4 worm cellular contexts compared by ENCODE assay signal in the genomic region with DNA sequence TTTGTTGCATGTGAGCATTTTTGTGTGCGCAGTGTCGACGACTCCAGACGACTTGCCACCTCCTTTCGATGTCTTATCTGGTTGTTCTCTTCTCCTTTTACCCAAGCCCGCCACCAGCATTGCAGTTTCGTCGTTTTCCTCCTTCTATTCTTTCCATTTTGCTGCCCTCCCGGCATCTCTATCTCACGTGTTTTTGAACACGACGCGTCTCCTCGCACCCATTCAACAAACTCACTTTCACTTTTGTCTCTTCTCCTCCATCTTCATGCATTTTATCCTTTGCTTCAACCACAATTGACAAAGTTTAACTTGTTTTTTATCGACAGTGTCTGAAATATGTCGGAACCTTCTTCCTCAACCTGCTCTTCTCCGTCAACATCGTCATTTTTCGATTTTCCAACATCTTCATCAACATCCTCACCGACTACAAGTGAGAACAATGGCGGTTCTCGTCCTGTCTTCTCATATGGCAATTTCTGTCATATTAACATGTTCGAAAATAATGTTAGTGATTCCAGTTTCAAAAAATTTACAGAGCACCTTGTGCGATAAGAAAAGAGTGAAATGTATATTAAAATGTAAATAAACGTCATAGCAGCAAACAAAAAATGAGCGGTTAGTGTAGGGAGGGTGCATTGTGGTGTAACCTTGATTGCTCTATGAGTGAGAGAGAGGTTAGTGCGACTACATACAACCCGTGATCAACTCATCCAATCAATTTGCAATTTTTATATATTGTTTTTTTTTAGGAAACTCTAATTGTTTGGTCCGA.
A peak's percentile ranks its signal among the peaks of the same experiment; 100 is the strongest.
TF ChIP-seq lines count a peak whose summit lies in the region.

Gene fip-4 (minus strand): TSS at position 636 of the 772 bp plus-strand sequence.

TF ChIP-seq in whole organism, L1 larva, 84 proteins besides CTCF, POLR2A, EP300 and RAD21 (continued from another document and continues in another):
- TF ChIP-seq C16A3.4 (tag; optimal IDR thresholded peaks at IDR 0.05; lab: Kevin White, UChicago) (peak; percentile 31), nhr-20 (tag; optimal IDR thresholded peaks at IDR 0.05; lab: Kevin White, UChicago) (peak; percentile 61), nhr-77 (tag; optimal IDR thresholded peaks at IDR 0.05; lab: Kevin White, UChicago) (no peak), efl-1 (optimal IDR thresholded peaks at IDR 0.05; lab: Kevin White, UChicago) (no peak), efl-1 (GFP tag; optimal IDR thresholded peaks at IDR 0.05 in 1 of 2; lab: Kevin White, UChicago) (peak in 1 of 2 experiments; percentile 80), tlp-1 (tag; optimal IDR thresholded peaks at IDR 0.05; lab: Kevin White, UChicago) (no peak), alr-1 (tag; optimal IDR thresholded peaks at IDR 0.05; lab: Kevin White, UChicago; ENCODE audit: borderline replicate concordance) (no peak), nhr-84 (tag; optimal IDR thresholded peaks at IDR 0.05; lab: Kevin White, UChicago) (no peak), ces-1 (GFP tag; optimal IDR thresholded peaks at IDR 0.05; lab: Kevin White, UChicago) (no peak), sup-37 (GFP tag; optimal IDR thresholded peaks at IDR 0.05; lab: Kevin White, UChicago) (no peak), aha-1 (tag; optimal IDR thresholded peaks at IDR 0.05; lab: Kevin White, UChicago) (no peak), egl-13 (tag; optimal IDR thresholded peaks at IDR 0.05; lab: Kevin White, UChicago) (no peak), unc-98 (GFP tag; IDR thresholded peaks at IDR 0.05; lab: Robert Waterston, UW) (no peak), ets-5 (GFP tag; IDR thresholded peaks at IDR 0.05; lab: Robert Waterston, UW) (no peak), sptf-1 (tag; optimal IDR thresholded peaks at IDR 0.05; lab: Kevin White, UChicago) (no peak), lin-39 (tag; optimal IDR thresholded peaks at IDR 0.05; lab: Kevin White, UChicago) (no peak), lsy-2 (tag; optimal IDR thresholded peaks at IDR 0.05; lab: Kevin White, UChicago) (peak; percentile 6 to 30), tbx-2 (tag; optimal IDR thresholded peaks at IDR 0.05; lab: Kevin White, UChicago) (no peak), ztf-4 (tag; optimal IDR thresholded peaks at IDR 0.05; lab: Kevin White, UChicago) (peak; percentile 22), mdl-1 (tag; optimal IDR thresholded peaks at IDR 0.05; lab: Kevin White, UChicago) (peak in 1 of 2 experiments; percentile 77), mep-1 (tag; optimal IDR thresholded peaks at IDR 0.05; lab: Kevin White, UChicago) (peak; percentile 24), ceh-88 (GFP tag; IDR thresholded peaks at IDR 0.05; lab: Robert Waterston, UW) (no peak), ceh-82 (tag; optimal IDR thresholded peaks at IDR 0.05; lab: Kevin White, UChicago) (peak in 1 of 3 experiments; percentile 29), egl-27 (tag; optimal IDR thresholded peaks at IDR 0.05; lab: Kevin White, UChicago) (no peak), fkh-8 (tag; optimal IDR thresholded peaks at IDR 0.05; lab: Kevin White, UChicago) (no peak), vab-15 (tag; optimal IDR thresholded peaks at IDR 0.05; lab: Kevin White, UChicago) (no peak), nhr-19 (GFP tag; conservative IDR thresholded peaks at IDR 0.05; lab: Robert Waterston, UW) (peak; percentile 63), skn-1 (tag; optimal IDR thresholded peaks at IDR 0.05; lab: Kevin White, UChicago) (no peak), blmp-1 (tag; optimal IDR thresholded peaks at IDR 0.05; lab: Kevin White, UChicago) (peak; percentile 99), fkh-4 (tag; optimal IDR thresholded peaks at IDR 0.05; lab: Kevin White, UChicago; ENCODE audit: borderline replicate concordance) (no peak), C34B4.2 (tag; optimal IDR thresholded peaks at IDR 0.05; lab: Kevin White, UChicago) (no peak)

TF ChIP-seq in whole organism, L2 larva, 48 proteins besides CTCF, POLR2A, EP300 and RAD21 (continued from another document):
- peak in 1 of 2 experiments; percentile 34 for TF ChIP-seq mdl-1 (tag; optimal IDR thresholded peaks at IDR 0.05; lab: Kevin White, UChicago)
- TF ChIP-seq sma-3 (GFP tag; optimal IDR thresholded peaks at IDR 0.05; lab: Kevin White, UChicago), result peak; percentile 29
- no peak for TF ChIP-seq ztf-4 (tag; optimal IDR thresholded peaks at IDR 0.05; lab: Kevin White, UChicago)
- peak; percentile 46 for TF ChIP-seq nhr-129 (tag; optimal IDR thresholded peaks at IDR 0.05; lab: Kevin White, UChicago)

TF ChIP-seq in whole organism, L3 larva, 47 proteins besides CTCF, POLR2A, EP300 and RAD21 (continued from another document):
- no peak for TF ChIP-seq nhr-67 (tag; optimal IDR thresholded peaks at IDR 0.05; lab: Kevin White, UChicago)
- TF ChIP-seq ama-1 (optimal IDR thresholded peaks at IDR 0.05; lab: Kevin White, UChicago), result no peak
- peak; percentile 27 for TF ChIP-seq jun-1 (tag; optimal IDR thresholded peaks at IDR 0.05; lab: Kevin White, UChicago)
- peak; percentile 76 for TF ChIP-seq pqm-1 (tag; optimal IDR thresholded peaks at IDR 0.05; lab: Kevin White, UChicago)
- no peak for TF ChIP-seq eor-1 (tag; optimal IDR thresholded peaks at IDR 0.05; lab: Kevin White, UChicago)
- TF ChIP-seq nhr-12 (tag; optimal IDR thresholded peaks at IDR 0.05; lab: Kevin White, UChicago), result no peak
- no peak for TF ChIP-seq mdl-1 (tag; optimal IDR thresholded peaks at IDR 0.05; lab: Kevin White, UChicago)
- no peak for TF ChIP-seq ZK546.5 (tag; optimal IDR thresholded peaks at IDR 0.05; lab: Kevin White, UChicago)
- no peak for TF ChIP-seq ztf-11 (tag; optimal IDR thresholded peaks at IDR 0.05; lab: Kevin White, UChicago)
- no peak for TF ChIP-seq aly-2 (tag; optimal IDR thresholded peaks at IDR 0.05; lab: Kevin White, UChicago)
- no peak for TF ChIP-seq nhr-77 (tag; optimal IDR thresholded peaks at IDR 0.05; lab: Kevin White, UChicago)
- TF ChIP-seq ztf-4 (tag; optimal IDR thresholded peaks at IDR 0.05; lab: Kevin White, UChicago), result no peak
- no peak for TF ChIP-seq ceh-28 (tag; optimal IDR thresholded peaks at IDR 0.05; lab: Kevin White, UChicago)
- TF ChIP-seq elt-3 (tag; optimal IDR thresholded peaks at IDR 0.05; lab: Kevin White, UChicago), result no peak
- no peak for TF ChIP-seq fos-1 (tag; optimal IDR thresholded peaks at IDR 0.05; lab: Kevin White, UChicago)
- TF ChIP-seq fkh-10 (GFP tag; optimal IDR thresholded peaks at IDR 0.05; lab: Kevin White, UChicago), result no peak
- peak; percentile 99 for TF ChIP-seq pha-4 (tag; optimal IDR thresholded peaks at IDR 0.05; lab: Kevin White, UChicago)
- no peak for TF ChIP-seq lin-39 (tag; optimal IDR thresholded peaks at IDR 0.05; lab: Kevin White, UChicago)
- no peak for TF ChIP-seq tbx-2 (tag; optimal IDR thresholded peaks at IDR 0.05; lab: Kevin White, UChicago)
- no peak for TF ChIP-seq sea-2 (GFP tag; optimal IDR thresholded peaks at IDR 0.05; lab: Kevin White, UChicago)
- peak; percentile 38 for TF ChIP-seq mml-1 (tag; optimal IDR thresholded peaks at IDR 0.05; lab: Kevin White, UChicago)
- TF ChIP-seq egl-27 (tag; optimal IDR thresholded peaks at IDR 0.05; lab: Kevin White, UChicago), result no peak
- peak; percentile 12 for TF ChIP-seq nfya-1 (tag; optimal IDR thresholded peaks at IDR 0.05; lab: Kevin White, UChicago; ENCODE audit: insufficient read depth)
- TF ChIP-seq ceh-82 (tag; optimal IDR thresholded peaks at IDR 0.05; lab: Kevin White, UChicago), result no peak
- no peak for TF ChIP-seq elt-1 (tag; optimal IDR thresholded peaks at IDR 0.05; lab: Kevin White, UChicago)
- no peak for TF ChIP-seq unc-62 (GFP tag; optimal IDR thresholded peaks at IDR 0.05; lab: Kevin White, UChicago)
- no peak for TF ChIP-seq nhr-237 (tag; optimal IDR thresholded peaks at IDR 0.05; lab: Kevin White, UChicago)
- no peak for TF ChIP-seq R02D3.7 (tag; optimal IDR thresholded peaks at IDR 0.05; lab: Kevin White, UChicago)
- TF ChIP-seq ceh-16 (tag; optimal IDR thresholded peaks at IDR 0.05; lab: Kevin White, UChicago), result no peak
- no peak for TF ChIP-seq hmg-11 (tag; optimal IDR thresholded peaks at IDR 0.05; lab: Kevin White, UChicago)
- TF ChIP-seq unc-39 (tag; optimal IDR thresholded peaks at IDR 0.05; lab: Kevin White, UChicago), result no peak
- TF ChIP-seq skn-1 (tag; optimal IDR thresholded peaks at IDR 0.05; lab: Kevin White, UChicago), result no peak
- TF ChIP-seq daf-12 (tag; optimal IDR thresholded peaks at IDR 0.05; lab: Kevin White, UChicago), result no peak

TF ChIP-seq in whole organism, L4 larva, 104 proteins besides CTCF, POLR2A, EP300 and RAD21 (continued from another document):
- TF ChIP-seq unc-130 (GFP tag; optimal IDR thresholded peaks at IDR 0.05; lab: Kevin White, UChicago) (no peak), lin-38 (GFP tag; IDR thresholded peaks at IDR 0.05; lab: Robert Waterston, UW) (no peak), hlh-30 (tag; optimal IDR thresholded peaks at IDR 0.05; lab: Kevin White, UChicago; ENCODE audit: insufficient read depth) (peak; percentile 87), daf-19 (GFP tag; conservative IDR thresholded peaks at IDR 0.05; lab: Robert Waterston, UW) (no peak), spr-3 (GFP tag; optimal IDR thresholded peaks at IDR 0.05; lab: Kevin White, UChicago) (no peak), ces-1 (GFP tag; optimal IDR thresholded peaks at IDR 0.05; lab: Kevin White, UChicago) (no peak), hlh-11 (tag; optimal IDR thresholded peaks at IDR 0.05; lab: Kevin White, UChicago) (peak; percentile 45), lir-3 (tag; optimal IDR thresholded peaks at IDR 0.05; lab: Kevin White, UChicago) (no peak), nhr-25 (tag; optimal IDR thresholded peaks at IDR 0.05; lab: Kevin White, UChicago; ENCODE audit: borderline replicate concordance, insufficient read depth) (peak; percentile 69), ceh-20 (GFP tag; IDR thresholded peaks at IDR 0.05; lab: Robert Waterston, UW) (no peak), mxl-3 (GFP tag; optimal IDR thresholded peaks at IDR 0.05; lab: Kevin White, UChicago) (peak; percentile 57), egl-27 (tag; optimal IDR thresholded peaks at IDR 0.05; lab: Kevin White, UChicago) (no peak), aha-1 (tag; lab: Kevin White, UChicago) (peak; percentile 76), Y75B8A.6 (GFP tag; IDR thresholded peaks at IDR 0.05; lab: Robert Waterston, UW) (no peak), mep-1 (tag; optimal IDR thresholded peaks at IDR 0.05; lab: Kevin White, UChicago) (peak; percentile 26), daf-16 (GFP tag; optimal IDR thresholded peaks at IDR 0.05; lab: Kevin White, UChicago) (no peak), daf-16 (tag; optimal IDR thresholded peaks at IDR 0.05; lab: Kevin White, UChicago) (peak; percentile 78), lin-13 (GFP tag; optimal IDR thresholded peaks at IDR 0.05; lab: Kevin White, UChicago) (no peak), nhr-41 (GFP tag; IDR thresholded peaks at IDR 0.05; lab: Robert Waterston, UW) (peak; percentile 57; the same call in 1 of the 2 replicates), dmd-6 (GFP tag; IDR thresholded peaks at IDR 0.05; lab: Robert Waterston, UW) (peak; percentile 60)
TF ChIP-seq in whole organism, L4 larva: peak in this region for 19.
